Worm (Caenorhabditis elegans) whole organism, young adult: Measurements from ENCODE around the gene C14H10.2.

Experiments used
- B0261.1 ChIP-seq: sonication (generic microtip); optimal IDR thresholded peaks from 2 replicates; lab custom pipeline; 2016; ENCODE audit warnings: mild to moderate bottlenecking, missing genetic modification characterization, moderate library complexity, missing compliant biosample characterization
- F23B12.7 ChIP-seq: sonication (generic microtip); optimal IDR thresholded peaks from 2 replicates; lab custom pipeline; 2017; ENCODE audit warnings: missing genetic modification characterization, mild to moderate bottlenecking, missing compliant biosample characterization, antibody characterized with exemption, moderate library complexity; ENCODE audit not compliant: insufficient read depth
- F52B5.7 ChIP-seq: sonication (generic microtip); optimal IDR thresholded peaks from 2 replicates; lab custom pipeline; 2016; ENCODE audit warnings: mild to moderate bottlenecking, missing genetic modification characterization, missing compliant biosample characterization
- T07F8.4 ChIP-seq: sonication (generic microtip); optimal IDR thresholded peaks from 2 replicates; lab custom pipeline; 2016; ENCODE audit warnings: mild to moderate bottlenecking, missing genetic modification characterization, moderate library complexity, missing compliant biosample characterization
- Y53G8AR.9 ChIP-seq: fragments of 200-800 bp; sonication (Bioruptor generic); conservative IDR thresholded peaks from 2 replicates; pipeline ENCODE4 v1.3.6; 2022; ENCODE audit warnings: missing genetic modification reagents, missing genetic modification characterization, missing compliant biosample characterization
- Y67H2A.10 ChIP-seq: fragments of 200-800 bp; sonication (Bioruptor generic); conservative IDR thresholded peaks from 2 replicates; pipeline ENCODE4 v1.3.6; 2022; ENCODE audit warnings: missing genetic modification reagents, missing genetic modification characterization, missing compliant biosample characterization
- attf-5 ChIP-seq: fragments of 200-800 bp; sonication (Bioruptor generic); optimal IDR thresholded peaks from 2 replicates; lab custom pipeline; 2018; ENCODE audit warnings: mild to moderate bottlenecking, missing genetic modification characterization, missing compliant biosample characterization
- ccch-3 ChIP-seq: fragments of 200-800 bp; sonication (Bioruptor generic); optimal IDR thresholded peaks from 2 replicates; lab custom pipeline; 2018; ENCODE audit warnings: mild to moderate bottlenecking, missing genetic modification characterization, missing compliant biosample characterization
- cebp-1 ChIP-seq, 2 experiments: fragments of 200-800 bp in 1 of 2; sonication (Bioruptor generic) in 1 of 2; sonication (generic microtip) in 1 of 2; IDR thresholded peaks in 1 of 2; optimal IDR thresholded peaks in 1 of 2; 2 replicates each; pipeline versions ENCODE4 v1.3.6 to Lab custom; 2017 to 2022; ENCODE audit warnings: missing compliant biosample characterization in 2 of 2, missing genetic modification characterization in 2 of 2, mild to moderate bottlenecking in 1 of 2, missing genetic modification reagents in 1 of 2, moderate library complexity in 1 of 2
- ceh-58 ChIP-seq: fragments of 200-800 bp; sonication (Bioruptor generic); IDR thresholded peaks from 2 replicates; pipeline ENCODE4 v1.3.6; 2022; ENCODE audit warnings: missing genetic modification characterization, missing compliant biosample characterization
- dox-1 ChIP-seq: fragments of 200-800 bp; sonication (Bioruptor generic); IDR thresholded peaks from 2 replicates; pipeline ENCODE4 v1.3.6; 2022; ENCODE audit warnings: missing genetic modification reagents, missing genetic modification characterization, missing compliant biosample characterization
- egl-18 ChIP-seq: fragments of 200-800 bp; sonication (Bioruptor generic); IDR thresholded peaks from 2 replicates; pipeline ENCODE4 v1.3.6; 2022; ENCODE audit warnings: missing genetic modification reagents, missing genetic modification characterization, missing compliant biosample characterization
- egrh-3 ChIP-seq: fragments of 200-800 bp; sonication (Bioruptor generic); IDR thresholded peaks from 2 replicates; pipeline ENCODE4 v1.3.6; 2022; ENCODE audit warnings: missing genetic modification reagents, missing genetic modification characterization, missing compliant biosample characterization
- hlh-12 ChIP-seq: sonication (generic microtip); optimal IDR thresholded peaks from 2 replicates; lab custom pipeline; 2016; ENCODE audit warnings: missing genetic modification characterization, missing compliant biosample characterization
- hmg-1.2 ChIP-seq: fragments of 200-800 bp; sonication (Bioruptor generic); IDR thresholded peaks from 2 replicates; pipeline ENCODE4 v1.3.6; 2022; ENCODE audit warnings: missing genetic modification reagents, missing genetic modification characterization, missing compliant biosample characterization
- hmg-20 ChIP-seq: fragments of 200-800 bp; sonication (Bioruptor generic); IDR thresholded peaks from 2 replicates; pipeline ENCODE4 v1.3.6; 2022; ENCODE audit warnings: missing genetic modification reagents, missing genetic modification characterization, missing compliant biosample characterization
- hsf-1 ChIP-seq: fragments of 200-800 bp; sonication (Bioruptor generic); IDR thresholded peaks from 2 replicates; pipeline ENCODE4 v1.3.6; 2022; ENCODE audit warnings: missing genetic modification reagents, missing genetic modification characterization, missing compliant biosample characterization
- lag-1 ChIP-seq: fragments of 200-800 bp; sonication (Bioruptor generic); IDR thresholded peaks from 2 replicates; pipeline ENCODE4 v1.3.6; 2022; ENCODE audit warnings: missing genetic modification reagents, missing genetic modification characterization, missing compliant biosample characterization
- lin-40 ChIP-seq: sonication (generic microtip); optimal IDR thresholded peaks from 2 replicates; lab custom pipeline; 2016; ENCODE audit warnings: missing genetic modification characterization, mild to moderate bottlenecking, missing compliant biosample characterization, missing genotype, missing genetic modification reagents
- lin-54 ChIP-seq: fragments of 200-800 bp; sonication (Bioruptor generic); optimal IDR thresholded peaks from 2 replicates; lab custom pipeline; 2018; ENCODE audit warnings: mild to moderate bottlenecking, missing genetic modification characterization, missing compliant biosample characterization
- mes-4 ChIP-seq: sonication (generic microtip); optimal IDR thresholded peaks from 2 replicates; lab custom pipeline; 2016; ENCODE audit warnings: missing genotype, missing genetic modification characterization, missing compliant biosample characterization
- mxl-1 ChIP-seq: sonication (generic microtip); optimal IDR thresholded peaks from 2 replicates; lab custom pipeline; 2016; ENCODE audit warnings: missing genetic modification characterization, missing compliant biosample characterization
- nhr-80 ChIP-seq: sonication (generic microtip); optimal IDR thresholded peaks from 2 replicates; lab custom pipeline; 2016; ENCODE audit warnings: missing genetic modification characterization, missing compliant biosample characterization
- rcor-1 ChIP-seq: fragments of 200-800 bp; sonication (Bioruptor generic); IDR thresholded peaks from 2 replicates; pipeline ENCODE4 v1.3.6; 2022; ENCODE audit warnings: missing genetic modification reagents, missing genetic modification characterization, missing compliant biosample characterization
- sdz-38 ChIP-seq: sonication (generic microtip); optimal IDR thresholded peaks from 2 replicates; lab custom pipeline; 2016; ENCODE audit warnings: missing genotype, missing genetic modification characterization, missing compliant biosample characterization
- somi-1 ChIP-seq: fragments of 200-800 bp; sonication (Bioruptor generic); optimal IDR thresholded peaks from 2 replicates; lab custom pipeline; 2018; ENCODE audit warnings: mild to moderate bottlenecking, missing genetic modification characterization, missing compliant biosample characterization
- tbp1 ChIP-seq: fragments of 200-800 bp; sonication (Bioruptor generic); optimal IDR thresholded peaks from 2 replicates; lab custom pipeline; 2018; ENCODE audit warnings: mild to moderate bottlenecking, missing genetic modification characterization, missing compliant biosample characterization
- tbx-9 ChIP-seq: sonication (generic microtip); optimal IDR thresholded peaks from 2 replicates; lab custom pipeline; 2016; ENCODE audit warnings: borderline replicate concordance, missing genetic modification characterization, inconsistent platforms, missing compliant biosample characterization
- unc-130 ChIP-seq: sonication (generic microtip); optimal IDR thresholded peaks from 2 replicates; lab custom pipeline; 2016; ENCODE audit warnings: missing genetic modification reagents, missing genetic modification characterization, missing compliant biosample characterization
- xnd-1 ChIP-seq: sonication (generic microtip); optimal IDR thresholded peaks from 2 replicates; lab custom pipeline; 2016; ENCODE audit warnings: missing genotype, missing genetic modification reagents, missing genetic modification characterization, missing compliant biosample characterization
- ztf-26 ChIP-seq: sonication (generic microtip); optimal IDR thresholded peaks from 2 replicates; lab custom pipeline; 2017; ENCODE audit warnings: missing genetic modification characterization, missing compliant biosample characterization

C14H10.2 gene

DNA sequence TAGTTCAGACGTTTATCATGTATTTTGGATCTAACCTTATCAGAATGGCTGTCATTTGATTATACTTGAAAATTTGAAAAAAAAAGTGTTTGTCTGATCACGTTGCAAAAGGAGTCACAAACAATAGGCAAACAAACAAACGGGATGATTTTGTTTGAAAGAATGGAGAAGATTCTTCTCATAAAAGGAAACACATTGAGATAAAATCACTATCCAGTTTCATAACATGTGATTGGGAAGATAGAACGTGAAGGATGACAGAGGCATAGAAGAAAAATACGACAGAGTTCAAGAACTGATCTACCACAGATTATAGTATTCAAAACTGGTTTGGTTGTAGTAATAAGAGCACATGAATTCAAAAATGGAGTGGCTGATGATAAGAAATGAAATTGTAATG, 33.9 kb downstream of the C14H10.2 start, which contains the start of gene F44A6.5:
Gene F44A6.5 (minus strand): TSS at position 151 of the 400 bp plus-strand sequence.
- TF ChIP-seq lin-54 (no peak), nhr-80 (tag; lab: Kevin White, UChicago) (peak; percentile 53), unc-130 (GFP tag; lab: Kevin White, UChicago) (no peak), tbp1 (peak; percentile 2), ztf-26 (peak; percentile 19), lin-40 (tag; lab: Kevin White, UChicago) (peak; percentile 42), F52B5.7 (no peak), F23B12.7 (tag; lab: Kevin White, UChicago) (peak; percentile 2), ccch-3 (no peak), mes-4 (tag; lab: Kevin White, UChicago) (no peak), cebp-1 (GFP tag; IDR thresholded peaks at IDR 0.05; lab: Robert Waterston, UW) (no peak), cebp-1 (tag; optimal IDR thresholded peaks at IDR 0.05; lab: Kevin White, UChicago) (peak; percentile 4), sdz-38 (tag; lab: Kevin White, UChicago) (no peak), hlh-12 (tag; lab: Kevin White, UChicago) (no peak)
- TF ChIP-seq, all 124 proteins: peak for 6

DNA sequence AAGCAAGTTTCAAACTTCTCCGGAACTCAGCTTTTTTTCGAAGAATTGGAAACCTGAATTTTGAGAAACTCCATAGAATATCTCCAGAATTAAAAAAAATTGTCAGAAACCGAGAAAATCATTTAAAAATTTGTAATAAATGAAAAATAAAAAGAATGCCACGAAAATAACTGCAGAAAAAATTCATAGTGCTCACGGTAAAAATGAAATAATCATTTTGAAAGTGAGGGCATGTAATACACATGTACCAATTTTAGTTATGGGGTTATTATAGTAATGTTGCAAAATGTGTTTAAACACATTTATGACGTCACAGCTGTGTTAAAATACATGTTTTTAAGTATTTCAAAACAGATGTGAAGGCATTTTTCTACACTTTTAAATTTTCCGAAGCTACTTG, 35.8 kb downstream of the C14H10.2 start:
- no peak for TF ChIP-seq Y53G8AR.9 (GFP tag; lab: Robert Waterston, UW)

DNA sequence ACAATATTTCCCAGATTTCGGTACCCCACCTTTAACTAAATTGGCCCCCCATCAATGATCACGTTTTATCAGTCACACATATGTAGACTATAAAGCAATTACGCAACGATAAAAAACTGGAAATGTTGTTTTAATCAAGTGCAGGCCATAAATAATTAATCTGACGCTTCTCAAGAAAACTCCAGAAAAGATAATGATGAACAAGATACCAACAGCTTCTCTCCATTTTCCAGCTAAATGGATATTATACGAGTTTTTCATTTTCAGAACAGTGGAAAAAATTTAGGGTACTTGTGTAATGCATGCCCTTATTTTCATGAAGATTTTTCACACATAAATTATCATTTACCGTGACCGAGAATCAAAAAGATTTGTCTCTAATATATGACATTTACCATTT, 36.3 kb downstream of the C14H10.2 start:
- TF ChIP-seq nhr-80 (tag; lab: Kevin White, UChicago) (peak; percentile 36), egl-18 (GFP tag; lab: Robert Waterston, UW) (no peak)

DNA sequence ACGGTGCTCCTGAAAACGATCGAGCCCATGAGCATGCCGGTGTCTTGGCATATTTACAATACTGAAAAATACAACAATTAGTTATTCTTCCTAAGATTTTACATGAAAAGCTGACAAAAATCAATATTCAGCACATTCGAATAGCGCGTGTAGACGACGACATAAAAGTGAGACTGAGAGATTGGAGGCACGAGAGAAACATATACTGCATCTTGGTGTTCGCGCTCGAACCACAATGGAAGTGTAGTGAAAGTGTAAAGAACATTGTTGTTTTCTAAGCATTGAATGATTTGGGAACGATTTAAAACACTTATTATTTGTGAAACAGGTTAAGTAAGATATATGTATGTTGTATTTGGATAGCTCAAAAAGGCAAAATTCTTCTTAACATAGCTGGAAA, 37.3 kb downstream of the C14H10.2 start, which contains the start of gene F44A6.4:
Gene F44A6.4 (minus strand): TSS at position 67 of the 400 bp plus-strand sequence.
- TF ChIP-seq lag-1 (no peak), attf-5 (GFP tag; lab: Kevin White, UChicago) (no peak), hsf-1 (GFP tag; lab: Robert Waterston, UW) (no peak), Y67H2A.10 (GFP tag; lab: Robert Waterston, UW) (no peak), mxl-1 (tag; lab: Kevin White, UChicago) (no peak)

DNA sequence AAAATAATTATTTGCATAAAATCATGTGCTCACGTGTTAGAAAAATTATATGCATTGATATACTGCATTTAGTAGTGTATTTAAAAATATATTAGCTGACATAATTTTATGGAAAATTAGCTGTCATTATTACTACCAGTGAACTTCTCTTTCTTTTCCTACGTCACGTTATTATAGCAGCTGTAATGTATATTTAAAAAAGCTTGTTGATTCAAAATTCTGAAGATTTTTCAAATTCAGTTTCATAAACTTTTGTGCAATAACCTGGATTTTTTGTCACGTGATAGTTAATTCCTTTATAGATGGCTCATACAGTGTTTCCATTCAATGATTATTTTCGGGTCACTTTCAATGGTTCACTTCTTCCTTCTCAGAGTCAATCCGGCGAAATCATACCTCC, 40.2 kb downstream of the C14H10.2 start, which contains the start of gene F44A6.3:
Gene F44A6.3 (plus strand): TSS at position 301 of the 400 bp plus-strand sequence.
- TF ChIP-seq B0261.1: no peak
- TF ChIP-seq xnd-1 (tag; lab: Kevin White, UChicago): no peak
- TF ChIP-seq dox-1 (GFP tag; lab: Robert Waterston, UW): no peak
- TF ChIP-seq ztf-26: no peak
- no peak for TF ChIP-seq ceh-58 (GFP tag; lab: Robert Waterston, UW)
- no peak for TF ChIP-seq somi-1
- TF ChIP-seq tbx-9 (tag; lab: Kevin White, UChicago): no peak
- no peak for TF ChIP-seq T07F8.4 (tag; lab: Kevin White, UChicago)
- no peak for TF ChIP-seq rcor-1 (GFP tag; lab: Robert Waterston, UW)
- TF ChIP-seq hmg-20 (GFP tag; lab: Robert Waterston, UW): no peak
- TF ChIP-seq hmg-1.2 (GFP tag; lab: Robert Waterston, UW): no peak
- TF ChIP-seq egrh-3 (GFP tag; lab: Robert Waterston, UW): no peak
- TF ChIP-seq, all 124 proteins: peak for 0
